Worm (Caenorhabditis elegans) whole organism, L2 larva: ENCODE results near the gene nog-1.

Experiments
- R02D3.7 ChIP-seq: fragments of 150-350 bp; optimal IDR thresholded peaks from 2 replicates; lab custom pipeline; 2014; ENCODE audit warnings: missing biosample characterization, missing genetic modification characterization
- Y55F3AM.14 ChIP-seq: fragments of 200-800 bp; sonication (Bioruptor generic); optimal IDR thresholded peaks from 2 replicates; lab custom pipeline; 2018; ENCODE audit warnings: mild to moderate bottlenecking, missing genetic modification characterization, missing compliant biosample characterization
- ZK546.5 ChIP-seq: sonication (generic microtip); optimal IDR thresholded peaks from 2 replicates; lab custom pipeline; 2017; ENCODE audit warnings: missing biosample characterization, missing genetic modification characterization
- alr-1 ChIP-seq: fragments of 150-350 bp; optimal IDR thresholded peaks from 2 replicates; lab custom pipeline; 2014; ENCODE audit warnings: missing biosample characterization, missing genetic modification characterization
- aly-2 ChIP-seq: fragments of 150-350 bp; optimal IDR thresholded peaks from 2 replicates; lab custom pipeline; 2014; ENCODE audit warnings: missing biosample characterization, missing genetic modification characterization
- ama-1 ChIP-seq: fragments of 150-350 bp; optimal IDR thresholded peaks from 2 replicates; lab custom pipeline; 2018; ENCODE audit warnings: inconsistent platforms
- blmp-1 ChIP-seq: sonication (generic microtip); optimal IDR thresholded peaks from 2 replicates; lab custom pipeline; 2017; ENCODE audit warnings: missing genetic modification characterization, mild to moderate bottlenecking, missing compliant biosample characterization, antibody characterized with exemption, moderate library complexity; ENCODE audit not compliant: insufficient read depth
- ceh-16 ChIP-seq: fragments of 150-350 bp; optimal IDR thresholded peaks from 2 replicates; lab custom pipeline; 2014; ENCODE audit warnings: missing biosample characterization, missing genetic modification characterization
- dmd-4 ChIP-seq: sonication (generic microtip); optimal IDR thresholded peaks from 2 replicates; lab custom pipeline; 2017; ENCODE audit warnings: missing biosample characterization, missing genetic modification characterization
- elt-1 ChIP-seq: fragments of 150-350 bp; optimal IDR thresholded peaks from 2 replicates; lab custom pipeline; 2014; ENCODE audit warnings: missing biosample characterization, missing genetic modification characterization
- elt-3 ChIP-seq: sonication (generic microtip); optimal IDR thresholded peaks from 2 replicates; lab custom pipeline; 2017; ENCODE audit warnings: missing biosample characterization, missing genetic modification characterization
- fos-1 ChIP-seq: fragments of 150-350 bp; optimal IDR thresholded peaks from 2 replicates; lab custom pipeline; 2014; ENCODE audit warnings: missing biosample characterization, missing genetic modification characterization
- gmeb-1 ChIP-seq: fragments of 150-350 bp; optimal IDR thresholded peaks from 2 replicates; lab custom pipeline; 2014; ENCODE audit warnings: missing biosample characterization, missing genetic modification characterization
- lin-11 ChIP-seq: fragments of 150-350 bp; sonication (generic microtip); optimal IDR thresholded peaks from 2 replicates; lab custom pipeline; 2014; ENCODE audit warnings: missing biosample characterization, missing genetic modification characterization, inconsistent platforms, mixed read lengths
- lin-13 ChIP-seq: fragments of 150-350 bp; optimal IDR thresholded peaks from 2 replicates; lab custom pipeline; 2014; ENCODE audit warnings: missing biosample characterization, missing genetic modification reagents, missing genetic modification characterization
- lin-39 ChIP-seq: fragments of 150-350 bp; optimal IDR thresholded peaks from 2 replicates; lab custom pipeline; 2014; ENCODE audit warnings: missing biosample characterization, missing genetic modification reagents, missing genetic modification characterization
- lsy-2 ChIP-seq, 2 experiments: fragments of 150-350 bp in 1 of 2; sonication (generic microtip) in 1 of 2; optimal IDR thresholded peaks; 2 replicates each; lab custom pipeline; 2014 to 2017; ENCODE audit warnings: missing biosample characterization in 2 of 2, missing genetic modification characterization in 2 of 2
- mab-5 ChIP-seq: fragments of 150-350 bp; optimal IDR thresholded peaks from 2 replicates; lab custom pipeline; 2014; ENCODE audit warnings: missing biosample characterization, missing genetic modification characterization
- mdl-1 ChIP-seq, 2 experiments: fragments of 150-350 bp in 1 of 2; sonication (generic microtip) in 1 of 2; optimal IDR thresholded peaks; 2 replicates each; lab custom pipeline; 2017; ENCODE audit warnings: missing biosample characterization in 2 of 2, missing genetic modification characterization in 2 of 2
- nhr-10 ChIP-seq: sonication (generic microtip); optimal IDR thresholded peaks from 2 replicates; lab custom pipeline; 2017; ENCODE audit warnings: missing biosample characterization, missing genetic modification characterization
- nhr-11 ChIP-seq: fragments of 150-350 bp; optimal IDR thresholded peaks from 2 replicates; lab custom pipeline; 2014; ENCODE audit warnings: missing biosample characterization, missing genetic modification characterization
- nhr-12 ChIP-seq: fragments of 150-350 bp; optimal IDR thresholded peaks from 2 replicates; lab custom pipeline; 2014; ENCODE audit warnings: missing biosample characterization, missing genetic modification characterization
- nhr-129 ChIP-seq: fragments of 150-350 bp; optimal IDR thresholded peaks from 2 replicates; lab custom pipeline; 2014; ENCODE audit warnings: missing biosample characterization, missing genetic modification characterization
- nhr-21 ChIP-seq: fragments of 150-350 bp; optimal IDR thresholded peaks from 2 replicates; lab custom pipeline; 2014; ENCODE audit warnings: missing biosample characterization, missing genetic modification characterization
- nhr-23 ChIP-seq: fragments of 150-350 bp; optimal IDR thresholded peaks from 2 replicates; lab custom pipeline; 2014; ENCODE audit warnings: missing biosample characterization, missing genetic modification reagents, missing genetic modification characterization
- nhr-237 ChIP-seq: fragments of 150-350 bp; optimal IDR thresholded peaks from 2 replicates; lab custom pipeline; 2014; ENCODE audit warnings: missing biosample characterization, missing genetic modification characterization
- nhr-25 ChIP-seq: fragments of 150-350 bp; sonication (generic microtip); optimal IDR thresholded peaks from 3 replicates; lab custom pipeline; 2014; ENCODE audit warnings: missing biosample characterization, missing genetic modification characterization
- nhr-6 ChIP-seq: fragments of 150-350 bp; optimal IDR thresholded peaks from 2 replicates; lab custom pipeline; 2014; ENCODE audit warnings: missing biosample characterization, missing genetic modification characterization
- nhr-77 ChIP-seq: fragments of 150-350 bp; optimal IDR thresholded peaks from 2 replicates; lab custom pipeline; 2014; ENCODE audit warnings: missing biosample characterization, missing genetic modification characterization
- peb-1 ChIP-seq: fragments of 150-350 bp; optimal IDR thresholded peaks from 2 replicates; lab custom pipeline; 2014; ENCODE audit warnings: missing biosample characterization, missing genetic modification characterization
- sem-4 ChIP-seq: fragments of 150-350 bp; optimal IDR thresholded peaks from 2 replicates; lab custom pipeline; 2014; ENCODE audit warnings: missing biosample characterization, missing genetic modification reagents, missing genetic modification characterization
- sma-3 ChIP-seq: sonication (generic microtip); optimal IDR thresholded peaks from 2 replicates; lab custom pipeline; 2016; ENCODE audit warnings: missing genetic modification reagents, missing genetic modification characterization, missing compliant biosample characterization
- sma-9 ChIP-seq, 2 experiments: fragments of 150-350 bp in 1 of 2; sonication (generic microtip) in 1 of 2; optimal IDR thresholded peaks; 2 replicates each; lab custom pipeline; 2014 to 2016; ENCODE audit warnings: missing genetic modification characterization in 2 of 2, mild to moderate bottlenecking in 1 of 2, missing biosample characterization in 1 of 2, missing compliant biosample characterization in 1 of 2, missing genetic modification reagents in 1 of 2, moderate library complexity in 1 of 2
- snpc-4 ChIP-seq: fragments of 150-350 bp; optimal IDR thresholded peaks from 2 replicates; lab custom pipeline; 2014; ENCODE audit warnings: missing biosample characterization, missing genetic modification characterization
- unc-39 ChIP-seq: fragments of 150-350 bp; optimal IDR thresholded peaks from 2 replicates; lab custom pipeline; 2014; ENCODE audit warnings: missing biosample characterization, missing genetic modification characterization
- unc-55 ChIP-seq: fragments of 150-350 bp; sonication (generic microtip); optimal IDR thresholded peaks from 3 replicates; lab custom pipeline; 2014; ENCODE audit warnings: missing biosample characterization, missing genetic modification reagents, missing genetic modification characterization
- unc-62 ChIP-seq: fragments of 150-350 bp; optimal IDR thresholded peaks from 2 replicates; lab custom pipeline; 2014; ENCODE audit warnings: missing biosample characterization, missing genetic modification reagents, missing genetic modification characterization
- zag-1 ChIP-seq: fragments of 150-350 bp; optimal IDR thresholded peaks from 2 replicates; lab custom pipeline; 2014; ENCODE audit warnings: missing biosample characterization, missing genetic modification characterization
- ztf-1 ChIP-seq: fragments of 200-800 bp; sonication (Bioruptor generic); conservative IDR thresholded peaks from 2 replicates; pipeline ENCODE4 v1.3.6; 2022; ENCODE audit warnings: missing genetic modification characterization, missing compliant biosample characterization
- ztf-11 ChIP-seq: sonication (generic microtip); optimal IDR thresholded peaks from 2 replicates; lab custom pipeline; 2017; ENCODE audit warnings: missing biosample characterization, missing genetic modification characterization
- ztf-4 ChIP-seq: fragments of 150-350 bp; optimal IDR thresholded peaks from 2 replicates; lab custom pipeline; 2014; ENCODE audit warnings: missing biosample characterization, missing genetic modification characterization

nog-1 gene

ce11 chrIV:426597-426996 is 32.9 kb downstream of the nog-1 start:
- no peak for TF ChIP-seq nhr-129 (tag; lab: Kevin White, UChicago)
- no peak for TF ChIP-seq dmd-4 (tag; lab: Kevin White, UChicago)
- no peak for TF ChIP-seq nhr-6 (tag; lab: Kevin White, UChicago)
- TF ChIP-seq lsy-2 (tag; optimal IDR thresholded peaks at IDR 0.05; lab: Kevin White, UChicago), result no peak

ce11 chrIV:427100-427908 is 33.6 kb downstream of the nog-1 start:
- TF ChIP-seq dmd-4 (tag; lab: Kevin White, UChicago) (no peak), snpc-4 (tag; lab: Kevin White, UChicago) (no peak), nhr-237 (tag; lab: Kevin White, UChicago) (no peak), ZK546.5 (tag; lab: Kevin White, UChicago) (no peak), ceh-16 (tag; lab: Kevin White, UChicago) (no peak)
- TF ChIP-seq, all 48 proteins: peak for 0

- TF ChIP-seq nhr-12 (tag; lab: Kevin White, UChicago) (no peak), fos-1 (tag; lab: Kevin White, UChicago) (peak; percentile 57)
- TF ChIP-seq, all 48 proteins: peak for 1
Observed at ce11 chrIV:428869-429268, 35.2 kb downstream of the nog-1 start, which contains the start of gene Y66H1A.5. Gene Y66H1A.5 (minus strand): TSS chrIV:429133.

- TF ChIP-seq ztf-11 (tag; lab: Kevin White, UChicago), result no peak
- no peak for TF ChIP-seq unc-62 (GFP tag; lab: Kevin White, UChicago)
- no peak for TF ChIP-seq sma-9 (GFP tag; optimal IDR thresholded peaks at IDR 0.05; lab: Kevin White, UChicago)
- no peak for TF ChIP-seq sma-9 (tag; optimal IDR thresholded peaks at IDR 0.05; lab: Kevin White, UChicago)
- no peak for TF ChIP-seq nhr-11
- no peak for TF ChIP-seq nhr-25 (tag; lab: Kevin White, UChicago)
- TF ChIP-seq R02D3.7, result no peak
- no peak for TF ChIP-seq elt-1
- TF ChIP-seq unc-55 (GFP tag; lab: Kevin White, UChicago), result no peak
- no peak for TF ChIP-seq nhr-21 (tag; lab: Kevin White, UChicago)
- TF ChIP-seq unc-39 (tag; lab: Kevin White, UChicago), result no peak
- no peak for TF ChIP-seq Y55F3AM.14 (GFP tag; lab: Kevin White, UChicago)
- TF ChIP-seq elt-3 (tag; lab: Kevin White, UChicago), result no peak
- TF ChIP-seq blmp-1, result no peak
- TF ChIP-seq zag-1, result no peak
- TF ChIP-seq aly-2, result no peak
- TF ChIP-seq sem-4 (tag; lab: Kevin White, UChicago), result no peak
- no peak for TF ChIP-seq mdl-1 (tag; optimal IDR thresholded peaks at IDR 0.05; lab: Kevin White, UChicago)
- TF ChIP-seq lin-39, result no peak
Observed at ce11 chrIV:438384-438783, 44.7 kb downstream of the nog-1 start.

ce11 chrIV:440509-440908 is 46.8 kb downstream of the nog-1 start, which contains the start of gene hum-8:
Gene hum-8 (minus strand): TSS chrIV:440554.
- no peak for TF ChIP-seq nhr-77 (tag; lab: Kevin White, UChicago)
- TF ChIP-seq fos-1 (tag; lab: Kevin White, UChicago), result peak; percentile 91
- TF ChIP-seq lin-11 (tag; lab: Kevin White, UChicago), result no peak
- TF ChIP-seq, all 48 proteins: peak for 1

ce11 chrIV:443622-444021 is 49.9 kb downstream of the nog-1 start, which contains the start of gene mrpl-55:
Gene mrpl-55 (plus strand): TSS chrIV:443985.
- peak; percentile 81 for TF ChIP-seq snpc-4 (tag; lab: Kevin White, UChicago)
- peak; percentile 42 for TF ChIP-seq alr-1 (tag; lab: Kevin White, UChicago)
- no peak for TF ChIP-seq ztf-1 (GFP tag; lab: Robert Waterston, UW)
- TF ChIP-seq lsy-2 (tag; optimal IDR thresholded peaks at IDR 0.05; lab: Kevin White, UChicago), result peak; percentile 78 to 94
- peak; percentile 96 for TF ChIP-seq unc-55 (GFP tag; lab: Kevin White, UChicago)
- peak; percentile 96 for TF ChIP-seq gmeb-1
- peak; percentile 35 for TF ChIP-seq R02D3.7
- peak; percentile 44 for TF ChIP-seq lin-11 (tag; lab: Kevin White, UChicago)
- no peak for TF ChIP-seq nhr-10 (tag; lab: Kevin White, UChicago)
- no peak for TF ChIP-seq aly-2
- TF ChIP-seq peb-1, result no peak
- peak; percentile 94 for TF ChIP-seq sma-3 (GFP tag; lab: Kevin White, UChicago)
- TF ChIP-seq nhr-23, result no peak
- TF ChIP-seq mdl-1 (tag; optimal IDR thresholded peaks at IDR 0.05; lab: Kevin White, UChicago), result peak in 1 of 2 experiments; percentile 30
- peak; percentile 77 for TF ChIP-seq ztf-4
- peak; percentile 14 for TF ChIP-seq mab-5 (tag; lab: Kevin White, UChicago)
- TF ChIP-seq unc-62 (GFP tag; lab: Kevin White, UChicago), result no peak
- peak; percentile 71 for TF ChIP-seq nhr-25 (tag; lab: Kevin White, UChicago)
- peak; percentile 12 for TF ChIP-seq ama-1 (lab: Kevin White, UChicago)
- peak; percentile 94 for TF ChIP-seq lin-13 (GFP tag; lab: Kevin White, UChicago)
- TF ChIP-seq blmp-1, result peak; percentile 1
- peak; percentile 39 for TF ChIP-seq zag-1
